Worm (Caenorhabditis elegans) whole organism, young adult: ENCODE measurements around the gene eif-3.D.
A peak's percentile ranks its signal among the peaks of the same experiment; 100 is the strongest.

Experiments
- B0019.2 ChIP-seq: fragments of 200-800 bp; sonication (Bioruptor generic); conservative IDR thresholded peaks from 2 replicates; pipeline ENCODE4 v1.3.6; 2022; ENCODE audit warnings: missing genetic modification reagents, missing genetic modification characterization, missing compliant biosample characterization
- B0035.1 ChIP-seq: sonication (generic microtip); optimal IDR thresholded peaks from 2 replicates; lab custom pipeline; 2016; ENCODE audit warnings: missing genetic modification characterization, mild to moderate bottlenecking, missing compliant biosample characterization, missing genotype, missing genetic modification reagents
- F22D6.2 ChIP-seq: sonication (generic microtip); optimal IDR thresholded peaks from 2 replicates; lab custom pipeline; 2016; ENCODE audit warnings: mild to moderate bottlenecking, missing genetic modification characterization, missing compliant biosample characterization
- F33H1.4 ChIP-seq: fragments of 200-800 bp; sonication (Bioruptor generic); IDR thresholded peaks from 2 replicates; pipeline ENCODE4 v1.3.6; 2022; ENCODE audit warnings: missing genetic modification reagents, missing genetic modification characterization, missing compliant biosample characterization
- F55B11.4 ChIP-seq: sonication (generic microtip); optimal IDR thresholded peaks from 2 replicates; lab custom pipeline; 2016; ENCODE audit warnings: missing compliant biosample characterization, missing genetic modification characterization, borderline replicate concordance; ENCODE audit not compliant: insufficient read depth
- F57C9.4 ChIP-seq: sonication (generic microtip); optimal IDR thresholded peaks from 2 replicates; lab custom pipeline; 2017; ENCODE audit warnings: mild to moderate bottlenecking, missing genetic modification characterization, missing compliant biosample characterization
- K11D2.4 ChIP-seq: fragments of 200-800 bp; sonication (Bioruptor generic); IDR thresholded peaks from 2 replicates; pipeline ENCODE4 v1.3.6; 2022; ENCODE audit warnings: missing genetic modification reagents, missing genetic modification characterization, missing compliant biosample characterization
- T26A5.8 ChIP-seq: sonication (generic microtip); optimal IDR thresholded peaks from 2 replicates; lab custom pipeline; 2016; ENCODE audit warnings: missing genetic modification characterization, missing compliant biosample characterization
- Y56A3A.18 ChIP-seq: fragments of 200-800 bp; sonication (Bioruptor generic); IDR thresholded peaks from 2 replicates; pipeline ENCODE4 v1.3.6; 2022; ENCODE audit warnings: missing genetic modification reagents, missing genetic modification characterization, missing compliant biosample characterization
- Y67H2A.10 ChIP-seq: fragments of 200-800 bp; sonication (Bioruptor generic); conservative IDR thresholded peaks from 2 replicates; pipeline ENCODE4 v1.3.6; 2022; ENCODE audit warnings: missing genetic modification reagents, missing genetic modification characterization, missing compliant biosample characterization
- ZK185.1 ChIP-seq: sonication (generic microtip); optimal IDR thresholded peaks from 2 replicates; lab custom pipeline; 2016; ENCODE audit warnings: mild to moderate bottlenecking, missing genetic modification characterization, missing compliant biosample characterization; ENCODE audit not compliant: poor library complexity, severe bottlenecking
- ama-1 ChIP-seq, 3 experiments: fragments of 150-350 bp in 1 of 3; sonication (generic microtip) in 2 of 3; optimal IDR thresholded peaks; 2 replicates each; lab custom pipeline; 2014 to 2018; ENCODE audit warnings: missing biosample characterization in 2 of 3, missing genetic modification characterization in 2 of 3, missing genetic modification reagents in 2 of 3
- aptf-2 ChIP-seq: fragments of 200-800 bp; sonication (Bioruptor generic); conservative IDR thresholded peaks from 2 replicates; pipeline ENCODE4 v1.3.6; 2022; ENCODE audit warnings: missing genetic modification reagents, missing genetic modification characterization, missing compliant biosample characterization
- ccch-3 ChIP-seq: fragments of 200-800 bp; sonication (Bioruptor generic); optimal IDR thresholded peaks from 2 replicates; lab custom pipeline; 2018; ENCODE audit warnings: mild to moderate bottlenecking, missing genetic modification characterization, missing compliant biosample characterization
- ceh-27 ChIP-seq: fragments of 200-800 bp; sonication (Bioruptor generic); optimal IDR thresholded peaks from 2 replicates; lab custom pipeline; 2018; ENCODE audit warnings: mild to moderate bottlenecking, missing genetic modification characterization, moderate library complexity, missing compliant biosample characterization
- ceh-40 ChIP-seq: fragments of 200-800 bp; sonication (Bioruptor generic); IDR thresholded peaks from 2 replicates; pipeline ENCODE4 v1.3.6; 2022; ENCODE audit warnings: missing genetic modification characterization, missing compliant biosample characterization
- ceh-91 ChIP-seq: fragments of 200-800 bp; sonication (Bioruptor generic); IDR thresholded peaks from 2 replicates; pipeline ENCODE4 v1.3.6; 2022; ENCODE audit warnings: missing genetic modification reagents, missing genetic modification characterization, missing compliant biosample characterization
- chd-7 ChIP-seq: sonication (generic microtip); optimal IDR thresholded peaks from 2 replicates; lab custom pipeline; 2016; ENCODE audit warnings: mild to moderate bottlenecking, missing genetic modification characterization, moderate library complexity, missing compliant biosample characterization
- dpff-1 ChIP-seq: sonication (generic microtip); optimal IDR thresholded peaks from 2 replicates; lab custom pipeline; 2017; ENCODE audit warnings: mild to moderate bottlenecking, missing genetic modification characterization, missing compliant biosample characterization
- ekl-4 ChIP-seq: fragments of 200-800 bp; sonication (Bioruptor generic); IDR thresholded peaks from 2 replicates; pipeline ENCODE4 v1.3.6; 2022; ENCODE audit warnings: missing genetic modification reagents, missing genetic modification characterization, missing compliant biosample characterization
- ets-4 ChIP-seq: fragments of 200-800 bp; sonication (Bioruptor generic); optimal IDR thresholded peaks from 2 replicates; lab custom pipeline; 2018; ENCODE audit warnings: mild to moderate bottlenecking, missing genetic modification characterization, missing compliant biosample characterization
- fkh-3 ChIP-seq: sonication (generic microtip); optimal IDR thresholded peaks from 2 replicates; lab custom pipeline; 2016; ENCODE audit warnings: mild to moderate bottlenecking, missing genetic modification characterization, missing compliant biosample characterization
- hlh-12 ChIP-seq: sonication (generic microtip); optimal IDR thresholded peaks from 2 replicates; lab custom pipeline; 2016; ENCODE audit warnings: missing genetic modification characterization, missing compliant biosample characterization
- hmg-1.2 ChIP-seq: fragments of 200-800 bp; sonication (Bioruptor generic); IDR thresholded peaks from 2 replicates; pipeline ENCODE4 v1.3.6; 2022; ENCODE audit warnings: missing genetic modification reagents, missing genetic modification characterization, missing compliant biosample characterization
- let-526 ChIP-seq: fragments of 200-800 bp; sonication (Bioruptor generic); IDR thresholded peaks from 2 replicates; pipeline ENCODE4 v1.3.6; 2022; ENCODE audit warnings: missing genetic modification reagents, missing genetic modification characterization, missing compliant biosample characterization
- let-607 ChIP-seq, 2 experiments: fragments of 200-800 bp in 1 of 2; sonication (Bioruptor generic) in 1 of 2; sonication (generic microtip) in 1 of 2; optimal IDR thresholded peaks; 2 replicates each; lab custom pipeline; 2016 to 2018; ENCODE audit warnings: mild to moderate bottlenecking in 2 of 2, missing compliant biosample characterization in 2 of 2, missing genetic modification characterization in 2 of 2, moderate library complexity in 2 of 2, missing genotype in 1 of 2
- lin-26 ChIP-seq: fragments of 200-800 bp; sonication (Bioruptor generic); IDR thresholded peaks from 2 replicates; pipeline ENCODE4 v1.3.6; 2022; ENCODE audit warnings: missing genetic modification reagents, missing genetic modification characterization, missing compliant biosample characterization
- madf-3 ChIP-seq: fragments of 200-800 bp; sonication (Bioruptor generic); IDR thresholded peaks from 2 replicates; pipeline ENCODE4 v1.3.6; 2022; ENCODE audit warnings: missing genetic modification reagents, missing genetic modification characterization, missing compliant biosample characterization
- madf-6 ChIP-seq: fragments of 200-800 bp; sonication (Bioruptor generic); IDR thresholded peaks from 2 replicates; pipeline ENCODE4 v1.3.6; 2022; ENCODE audit warnings: missing genetic modification reagents, missing genetic modification characterization, missing compliant biosample characterization
- mcd-1 ChIP-seq: fragments of 200-800 bp; sonication (Bioruptor generic); IDR thresholded peaks from 2 replicates; pipeline ENCODE4 v1.3.6; 2022; ENCODE audit warnings: missing genetic modification reagents, missing genetic modification characterization, missing compliant biosample characterization
- mel-28 ChIP-seq: sonication (generic microtip); optimal IDR thresholded peaks from 2 replicates; lab custom pipeline; 2016; ENCODE audit warnings: borderline replicate concordance, mild to moderate bottlenecking, missing genetic modification characterization, missing compliant biosample characterization
- mxl-1 ChIP-seq: sonication (generic microtip); optimal IDR thresholded peaks from 2 replicates; lab custom pipeline; 2016; ENCODE audit warnings: missing genetic modification characterization, missing compliant biosample characterization
- nfya-1 ChIP-seq: sonication (generic microtip); optimal IDR thresholded peaks from 2 replicates; lab custom pipeline; 2017; ENCODE audit warnings: antibody characterized with exemption, missing compliant biosample characterization, missing genetic modification characterization, borderline replicate concordance; ENCODE audit not compliant: insufficient read depth
- nfyb-1 ChIP-seq: fragments of 200-800 bp; sonication (Bioruptor generic); IDR thresholded peaks from 2 replicates; pipeline ENCODE4 v1.3.6; 2022; ENCODE audit warnings: missing genetic modification reagents, missing genetic modification characterization, missing compliant biosample characterization
- nhr-120 ChIP-seq: fragments of 200-800 bp; sonication (Bioruptor generic); IDR thresholded peaks from 2 replicates; pipeline ENCODE4 v1.3.6; 2022; ENCODE audit warnings: missing genetic modification characterization, missing compliant biosample characterization
- pbrm-1 ChIP-seq: fragments of 200-800 bp; sonication (Bioruptor generic); IDR thresholded peaks from 2 replicates; pipeline ENCODE4 v1.3.6; 2022; ENCODE audit warnings: missing genetic modification reagents, missing genetic modification characterization, missing compliant biosample characterization
- pha-4 ChIP-seq: fragments of 150-350 bp; sonication (generic microtip); optimal IDR thresholded peaks from 2 replicates; lab custom pipeline; 2014; ENCODE audit warnings: missing biosample characterization, missing genetic modification reagents, missing genetic modification characterization
- rcor-1 ChIP-seq: fragments of 200-800 bp; sonication (Bioruptor generic); IDR thresholded peaks from 2 replicates; pipeline ENCODE4 v1.3.6; 2022; ENCODE audit warnings: missing genetic modification reagents, missing genetic modification characterization, missing compliant biosample characterization
- rpc-1 ChIP-seq, 2 experiments: fragments of 150-350 bp in 1 of 2; sonication (generic microtip) in 1 of 2; optimal IDR thresholded peaks; 2 replicates each; lab custom pipeline; 2014 to 2018; ENCODE audit warnings: missing biosample characterization in 1 of 2, missing genetic modification characterization in 1 of 2, missing genetic modification reagents in 1 of 2, missing genotype in 1 of 2
- unc-130 ChIP-seq: sonication (generic microtip); optimal IDR thresholded peaks from 2 replicates; lab custom pipeline; 2016; ENCODE audit warnings: missing genetic modification reagents, missing genetic modification characterization, missing compliant biosample characterization
- xnd-1 ChIP-seq: sonication (generic microtip); optimal IDR thresholded peaks from 2 replicates; lab custom pipeline; 2016; ENCODE audit warnings: missing genotype, missing genetic modification reagents, missing genetic modification characterization, missing compliant biosample characterization
- zim-3 ChIP-seq: sonication (generic microtip); optimal IDR thresholded peaks from 2 replicates; lab custom pipeline; 2017; ENCODE audit warnings: mild to moderate bottlenecking, missing genetic modification characterization, moderate library complexity, missing compliant biosample characterization
- ztf-28 ChIP-seq: fragments of 200-800 bp; sonication (Bioruptor generic); IDR thresholded peaks from 2 replicates; pipeline ENCODE4 v1.3.6; 2022; ENCODE audit warnings: missing genetic modification reagents, missing genetic modification characterization, missing compliant biosample characterization

eif-3.D gene

DNA sequence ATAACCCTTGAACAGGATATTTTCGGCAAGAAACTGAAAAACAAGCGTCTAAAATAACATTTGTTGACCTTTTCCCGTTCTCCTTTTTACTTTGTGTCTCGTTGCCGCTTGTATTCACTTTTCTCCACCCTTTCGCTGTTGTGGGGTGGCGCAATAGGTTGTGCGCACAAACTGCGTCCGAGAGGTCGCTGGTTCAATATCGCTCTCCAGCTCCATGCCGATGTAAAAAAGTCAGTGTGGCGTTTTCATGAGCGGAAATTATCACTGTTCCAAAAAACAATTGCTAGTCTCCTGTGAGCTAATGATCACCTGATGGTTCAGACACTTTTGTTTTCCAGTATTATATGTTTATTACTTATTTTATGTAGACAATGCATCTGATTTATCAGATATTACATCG, 33.8 kb downstream of the eif-3.D start (continued):
- TF ChIP-seq F55B11.4 (tag; lab: Kevin White, UChicago) = no peak
- no peak for TF ChIP-seq dpff-1 (tag; lab: Kevin White, UChicago)
- no peak for TF ChIP-seq nfya-1
- peak; percentile 46 for TF ChIP-seq mel-28 (tag; lab: Kevin White, UChicago)
- peak; percentile 36 for TF ChIP-seq T26A5.8 (tag; lab: Kevin White, UChicago)
- TF ChIP-seq let-607 (tag; optimal IDR thresholded peaks at IDR 0.05; lab: Kevin White, UChicago) = peak; percentile 45 to 65
- TF ChIP-seq pha-4 (tag; lab: Kevin White, UChicago) = no peak
- no peak for TF ChIP-seq Y67H2A.10
- TF ChIP-seq hlh-12 = no peak
- peak; percentile 76; the same call in 1 of the 2 replicates for TF ChIP-seq pbrm-1
- TF ChIP-seq B0019.2 (GFP tag; lab: Robert Waterston, UW) = 0 out of 2 replicates have a peak, but pooled peaks have one; percentile 34
- TF ChIP-seq ccch-3 (GFP tag; lab: Kevin White, UChicago) = no peak
- no peak for TF ChIP-seq nfyb-1 (GFP tag; lab: Robert Waterston, UW)
- no peak for TF ChIP-seq xnd-1 (tag; lab: Kevin White, UChicago)
- no peak for TF ChIP-seq chd-7 (tag; lab: Kevin White, UChicago)
- peak; percentile 68; the same call in 1 of the 2 replicates for TF ChIP-seq let-526 (GFP tag; lab: Robert Waterston, UW)
- peak; percentile 77 for TF ChIP-seq ceh-27 (GFP tag; lab: Kevin White, UChicago)
- peak; percentile 85; the same call in 1 of the 2 replicates for TF ChIP-seq nhr-120 (GFP tag; lab: Robert Waterston, UW)
- peak; percentile 86 for TF ChIP-seq rpc-1 (optimal IDR thresholded peaks at IDR 0.05; lab: Kevin White, UChicago)
- peak; percentile 93 for TF ChIP-seq rpc-1 (tag; optimal IDR thresholded peaks at IDR 0.05; lab: Kevin White, UChicago)
- TF ChIP-seq ztf-28 (GFP tag; lab: Robert Waterston, UW) = no peak
- TF ChIP-seq F33H1.4 = peak; percentile 61; the same call in 1 of the 2 replicates
- TF ChIP-seq unc-130 = peak; percentile 39
- peak; percentile 46 for TF ChIP-seq F57C9.4 (tag; lab: Kevin White, UChicago)
- TF ChIP-seq ZK185.1 (tag; lab: Kevin White, UChicago) = peak; percentile 81
- TF ChIP-seq lin-26 (GFP tag; lab: Robert Waterston, UW) = no peak
- TF ChIP-seq ceh-40 (GFP tag; lab: Robert Waterston, UW) = no peak
- peak; percentile 57 for TF ChIP-seq ets-4 (GFP tag; lab: Kevin White, UChicago)
- peak; percentile 34 for TF ChIP-seq B0035.1 (tag; lab: Kevin White, UChicago)
- TF ChIP-seq K11D2.4 (GFP tag; lab: Robert Waterston, UW) = no peak; the same call in 1 of the 2 replicates
- no peak for TF ChIP-seq mcd-1
- TF ChIP-seq fkh-3 (tag; lab: Kevin White, UChicago) = peak; percentile 66

DNA sequence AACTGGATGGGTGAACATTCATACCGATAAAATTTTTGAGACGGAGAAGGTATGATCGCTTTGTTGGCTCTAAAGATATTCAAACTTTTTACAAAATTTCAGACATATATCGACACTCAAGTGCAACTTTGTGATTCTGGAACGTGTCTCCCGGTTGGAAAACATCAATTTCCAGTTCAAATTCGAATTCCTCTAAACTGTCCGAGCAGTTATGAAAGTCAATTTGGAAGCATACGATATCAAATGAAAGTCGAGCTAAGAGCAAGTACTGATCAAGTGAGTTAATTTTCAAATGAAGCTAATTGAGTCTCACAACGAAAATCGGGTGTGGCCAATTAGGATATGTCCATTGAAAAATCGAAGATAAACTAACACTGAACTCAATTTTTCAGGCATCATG, 37.0 kb downstream of the eif-3.D start:
- TF ChIP-seq madf-3 (GFP tag; lab: Robert Waterston, UW) = no peak
- no peak for TF ChIP-seq K11D2.4 (GFP tag; lab: Robert Waterston, UW)
- TF ChIP-seq ztf-28 (GFP tag; lab: Robert Waterston, UW) = no peak
- TF ChIP-seq aptf-2 = no peak
- no peak for TF ChIP-seq hmg-1.2 (GFP tag; lab: Robert Waterston, UW)
- no peak for TF ChIP-seq F22D6.2 (tag; lab: Kevin White, UChicago)
- no peak for TF ChIP-seq mxl-1 (tag; lab: Kevin White, UChicago)
- TF ChIP-seq ekl-4 (GFP tag; lab: Robert Waterston, UW) = no peak
- no peak for TF ChIP-seq ccch-3 (GFP tag; lab: Kevin White, UChicago)
- no peak for TF ChIP-seq Y56A3A.18
- TF ChIP-seq rcor-1 (GFP tag; lab: Robert Waterston, UW) = no peak
- no peak for TF ChIP-seq rpc-1 (optimal IDR thresholded peaks at IDR 0.05; lab: Kevin White, UChicago)
- no peak for TF ChIP-seq rpc-1 (tag; optimal IDR thresholded peaks at IDR 0.05; lab: Kevin White, UChicago)
- TF ChIP-seq ama-1 (optimal IDR thresholded peaks at IDR 0.05; lab: Kevin White, UChicago) = no peak
- TF ChIP-seq ama-1 (GFP tag; optimal IDR thresholded peaks at IDR 0.05; lab: Kevin White, UChicago) = no peak
- TF ChIP-seq ceh-91 (GFP tag; lab: Robert Waterston, UW) = no peak
- TF ChIP-seq zim-3 (tag; lab: Kevin White, UChicago) = no peak
- TF ChIP-seq B0019.2 (GFP tag; lab: Robert Waterston, UW) = no peak
- no peak for TF ChIP-seq madf-6
- TF ChIP-seq, all 124 proteins: peak for 0
